Fruit fly (Drosophila melanogaster): Measurements from ENCODE around the gene Marcal1.

Gene Marcal1

DNA sequence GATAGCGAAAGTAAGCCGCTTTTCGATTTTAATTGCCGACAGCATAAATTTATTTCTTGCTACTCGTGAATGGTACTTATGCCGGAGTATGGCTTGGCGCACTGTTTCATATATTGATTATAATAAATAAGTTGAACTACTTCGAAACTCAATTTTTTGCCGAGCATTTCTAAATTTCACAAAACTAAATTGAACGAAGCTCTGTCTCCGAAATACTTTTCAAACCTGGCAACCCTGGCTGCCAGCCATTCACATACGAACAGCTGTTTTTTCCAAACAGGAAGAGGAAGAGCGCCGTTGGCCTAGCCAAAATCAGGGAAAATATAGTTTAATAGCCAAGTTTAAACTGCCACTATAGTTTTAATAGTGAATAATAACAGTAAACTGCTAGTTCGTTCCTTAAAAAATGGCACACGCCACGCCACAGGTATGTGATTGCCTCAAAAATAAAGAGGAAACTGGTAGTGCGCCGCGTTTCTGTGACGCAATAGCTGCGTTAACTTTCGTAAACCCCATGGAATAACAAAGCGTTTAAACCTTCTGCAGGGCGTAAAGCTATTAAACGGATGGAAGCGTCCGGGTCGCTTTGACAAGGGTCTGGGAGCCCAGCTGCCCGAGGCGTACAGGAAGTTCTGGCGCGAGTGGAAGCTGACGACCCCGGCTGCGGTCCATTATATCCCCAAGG lies 18.6 kb downstream of the Marcal1 start, which contains the start of gene mRpL28 (continued):
- TF ChIP-seq CG18764 (GFP tag; optimal IDR thresholded peaks at IDR 0.05) = no peak
- TF ChIP-seq CG32532 (GFP tag; IDR thresholded peaks at IDR 0.05) = peak; percentile 15; the same call in 1 of the 2 replicates
- TF ChIP-seq zen2 (GFP tag; IDR thresholded peaks at IDR 0.05; ENCODE audit: partially characterized antibody) = no peak; the same call in 2 of the 3 replicates
- no peak for TF ChIP-seq klu (GFP tag; IDR thresholded peaks at IDR 0.05)
- TF ChIP-seq CG10209 (GFP tag; optimal IDR thresholded peaks at IDR 0.05) = no peak
- peak; percentile 29 for TF ChIP-seq CG3995 (GFP tag; optimal IDR thresholded peaks at IDR 0.05)
- TF ChIP-seq YL-1 (GFP tag; optimal IDR thresholded peaks at IDR 0.05) = peak; percentile 89
- no peak for TF ChIP-seq luna (GFP tag; optimal IDR thresholded peaks at IDR 0.05)
- no peak for TF ChIP-seq CG4730 (GFP tag; IDR thresholded peaks at IDR 0.05)
- no peak for TF ChIP-seq Dip2 (GFP tag; IDR thresholded peaks at IDR 0.05)
- TF ChIP-seq Ets65A (GFP tag) = peak; percentile 14
- no peak for TF ChIP-seq salm (tag; optimal IDR thresholded peaks at IDR 0.05)
- no peak for TF ChIP-seq cg (GFP tag; optimal IDR thresholded peaks at IDR 0.05)
- no peak for TF ChIP-seq CG11695 (GFP tag; IDR thresholded peaks at IDR 0.05)
- TF ChIP-seq Bteb2 (GFP tag; optimal IDR thresholded peaks at IDR 0.05) = no peak
- peak; percentile 40 for TF ChIP-seq CG12391 (tag; optimal IDR thresholded peaks at IDR 0.05)
- TF ChIP-seq Hsf (GFP tag; optimal IDR thresholded peaks at IDR 0.05) = no peak
- TF ChIP-seq Doc2 (GFP tag; IDR thresholded peaks at IDR 0.05) = no peak
- no peak for TF ChIP-seq CG3847 (GFP tag; IDR thresholded peaks at IDR 0.05)
- no peak for TF ChIP-seq shn (GFP tag; optimal IDR thresholded peaks at IDR 0.05)
- no peak for TF ChIP-seq Tbp (GFP tag; optimal IDR thresholded peaks at IDR 0.05)
- no peak for TF ChIP-seq CG11085 (GFP tag; IDR thresholded peaks at IDR 0.05)
- TF ChIP-seq CG34422 (GFP tag; IDR thresholded peaks at IDR 0.05) = peak; percentile 11; the same call in 1 of the 3 replicates
- no peak for TF ChIP-seq Camta (GFP tag; optimal IDR thresholded peaks at IDR 0.05)
- TF ChIP-seq CG14860 (GFP tag; IDR thresholded peaks at IDR 0.05; ENCODE audit: partially characterized antibody) = no peak
- peak; percentile 72; the same call in 1 of the 2 replicates for TF ChIP-seq CG13287 (GFP tag; IDR thresholded peaks at IDR 0.05; ENCODE audit: partially characterized antibody)
- no peak for TF ChIP-seq gcm (GFP tag; optimal IDR thresholded peaks at IDR 0.05)
- TF ChIP-seq trem (tag; optimal IDR thresholded peaks at IDR 0.05) = peak; percentile 49
- TF ChIP-seq gfzf (GFP tag; optimal IDR thresholded peaks at IDR 0.05) = peak; percentile 13
- TF ChIP-seq nmo (GFP tag; optimal IDR thresholded peaks at IDR 0.05) = peak; percentile 12
- TF ChIP-seq Spps (tag; optimal IDR thresholded peaks at IDR 0.05) = no peak
- no peak for TF ChIP-seq CG9876 (GFP tag; optimal IDR thresholded peaks at IDR 0.05)
- TF ChIP-seq D (optimal IDR thresholded peaks at IDR 0.05) = no peak
- TF ChIP-seq D (GFP tag; optimal IDR thresholded peaks at IDR 0.05) = no peak
- TF ChIP-seq Opbp (GFP tag; IDR thresholded peaks at IDR 0.05; ENCODE audit: partially characterized antibody) = peak; percentile 40; the same call in 1 of the 3 replicates
- peak; percentile 43 for TF ChIP-seq B-H2 (GFP tag; optimal IDR thresholded peaks at IDR 0.05)
- TF ChIP-seq ci (GFP tag; IDR thresholded peaks at IDR 0.05) = 0 out of 3 replicates have a peak, but pooled peaks have one; percentile 56
- no peak for TF ChIP-seq da (GFP tag; optimal IDR thresholded peaks at IDR 0.05)
- no peak for TF ChIP-seq fd96Cb (tag; optimal IDR thresholded peaks at IDR 0.05)
- no peak for TF ChIP-seq CG4360 (GFP tag; IDR thresholded peaks at IDR 0.05)
- TF ChIP-seq Ssrp (tag; optimal IDR thresholded peaks at IDR 0.05) = no peak
- TF ChIP-seq MESR4 (GFP tag; optimal IDR thresholded peaks at IDR 0.05) = peak; percentile 87
- TF ChIP-seq Xrp1 (GFP tag; IDR thresholded peaks at IDR 0.05) = no peak
- TF ChIP-seq slbo (GFP tag; IDR thresholded peaks at IDR 0.05) = peak; percentile 42; the same call in 1 of the 2 replicates
- TF ChIP-seq ase (GFP tag; IDR thresholded peaks at IDR 0.05) = no peak
- TF ChIP-seq CG17829 (tag; optimal IDR thresholded peaks at IDR 0.05) = peak; percentile 7
- no peak for TF ChIP-seq CG11723 (GFP tag; optimal IDR thresholded peaks at IDR 0.05)
- no peak for TF ChIP-seq jing (GFP tag; optimal IDR thresholded peaks at IDR 0.05)
- TF ChIP-seq CG17361 (GFP tag; IDR thresholded peaks at IDR 0.05) = no peak
- TF ChIP-seq CG42726 (GFP tag; IDR thresholded peaks at IDR 0.05; ENCODE audit: partially characterized antibody) = no peak
- TF ChIP-seq CHES-1-like (GFP tag; optimal IDR thresholded peaks at IDR 0.05) = peak; percentile 27

Measured in whole organism, embryonic.